Worm (Caenorhabditis elegans): ENCODE data around the gene str-55.

DNA sequence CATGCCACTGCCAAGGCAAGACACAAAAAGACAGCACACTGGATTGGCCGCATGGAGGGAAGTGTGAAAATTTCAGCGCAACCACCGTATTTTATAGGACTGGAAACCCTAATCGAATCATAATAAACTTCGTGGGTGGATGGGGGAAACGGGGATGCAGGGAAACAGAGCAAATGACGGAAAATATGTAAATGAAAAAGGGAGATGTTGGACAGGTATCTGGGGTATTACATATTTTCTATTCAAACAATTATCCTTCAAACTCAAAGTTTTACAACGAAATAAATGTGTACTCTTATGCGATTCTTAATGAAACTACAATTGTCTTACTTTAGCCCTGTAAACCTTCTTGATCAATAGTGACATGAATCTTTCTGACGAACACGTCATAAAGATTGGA is 2.9 kb upstream of the str-55 start, which contains the start of gene F26D2.16:
- TF ChIP-seq pha-4 (tag; optimal IDR thresholded peaks at IDR 0.05) (no peak), nhr-90 (tag; optimal IDR thresholded peaks at IDR 0.05) (no peak), zfh-2 (GFP tag; conservative IDR thresholded peaks at IDR 0.05) (no peak), ztf-18 (tag; optimal IDR thresholded peaks at IDR 0.05) (no peak), hrde-1 (tag; optimal IDR thresholded peaks at IDR 0.05; ENCODE audit: borderline replicate concordance) (no peak), ccch-3 (GFP tag; optimal IDR thresholded peaks at IDR 0.05) (no peak)

Measured in whole organism, young adult.